Fruit fly (Drosophila melanogaster) Kc167 (cell line): ENCODE data around the gene BBS8.

Experiments used
- Myc ChIP-seq: fragments of >200 bp; optimal IDR thresholded peaks from 2 replicates; lab custom pipeline; 2017; ENCODE audit warnings: missing external identifiers
- Sin3A ChIP-seq: fragments of >200 bp; optimal IDR thresholded peaks from 2 replicates; lab custom pipeline; 2018; ENCODE audit warnings: missing external identifiers
- psq ChIP-seq: fragments of >200 bp; optimal IDR thresholded peaks from 2 replicates; lab custom pipeline; 2017; ENCODE audit warnings: missing external identifiers
- ttk ChIP-seq: sonication (Bioruptor generic); optimal IDR thresholded peaks from 2 replicates; lab custom pipeline; 2017; ENCODE audit warnings: missing external identifiers

DNA sequence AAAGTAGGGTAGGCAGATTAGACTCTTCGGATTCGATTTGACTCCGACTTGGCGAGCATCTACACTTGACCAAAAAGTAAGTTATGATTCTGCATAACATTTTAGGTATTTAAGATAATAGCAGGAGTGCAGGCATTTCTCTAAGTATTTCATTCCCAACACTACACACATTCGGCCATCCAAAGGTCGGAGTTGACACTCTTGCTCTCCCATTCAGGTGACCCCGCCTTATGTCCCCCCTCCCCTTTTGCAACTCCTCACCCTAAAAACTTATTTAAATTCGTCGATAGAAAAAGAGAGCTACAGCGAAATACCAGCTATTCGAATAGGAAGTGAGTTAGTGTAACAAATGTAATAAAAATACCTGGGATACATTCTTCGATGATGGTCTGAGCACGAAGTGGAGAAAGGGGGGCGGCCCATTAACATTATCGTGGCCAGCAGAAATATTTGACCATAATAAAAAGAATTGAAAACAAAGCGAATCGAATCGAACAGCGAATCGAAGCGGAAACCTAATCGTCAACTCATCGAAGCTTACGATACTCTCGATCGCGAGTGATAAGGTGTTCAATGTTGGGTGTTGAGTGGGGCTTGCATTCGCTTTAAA is 5.8 kb downstream of the BBS8 start:
- TF ChIP-seq psq (lab: Kevin White, UChicago) = no peak
- no peak for TF ChIP-seq Sin3A (lab: Kevin White, UChicago)
- TF ChIP-seq ttk (lab: Kevin White, UChicago) = no peak
- no peak for TF ChIP-seq Myc (lab: Kevin White, UChicago)
